Worm (Caenorhabditis elegans) whole organism, late embryonic: Measurements from ENCODE around the gene BE10.3.

Experiments
- K02D7.2 ChIP-seq: sonication (generic microtip); optimal IDR thresholded peaks from 2 replicates; lab custom pipeline; 2017; ENCODE audit warnings: mild to moderate bottlenecking, missing genetic modification characterization, missing compliant biosample characterization
- Y22D7AL.16 ChIP-seq: sonication (generic microtip); optimal IDR thresholded peaks from 2 replicates; lab custom pipeline; 2016; ENCODE audit warnings: missing genetic modification characterization, missing compliant biosample characterization
- elt-2 ChIP-seq: sonication (generic microtip); optimal IDR thresholded peaks from 2 replicates; lab custom pipeline; 2016; ENCODE audit warnings: missing genetic modification reagents, missing genetic modification characterization, missing compliant biosample characterization
- fax-1 ChIP-seq: sonication (generic microtip); optimal IDR thresholded peaks from 2 replicates; lab custom pipeline; 2016; ENCODE audit warnings: missing genotype, missing genetic modification characterization, missing compliant biosample characterization
- fkh-10 ChIP-seq: fragments of 150-350 bp; optimal IDR thresholded peaks from 2 replicates; lab custom pipeline; 2014; ENCODE audit warnings: missing biosample characterization, missing genetic modification reagents, missing genetic modification characterization
- pqm-1 ChIP-seq: sonication (generic microtip); optimal IDR thresholded peaks from 2 replicates; lab custom pipeline; 2016; ENCODE audit warnings: missing genetic modification characterization, missing compliant biosample characterization
- rnt-1 ChIP-seq: sonication (generic microtip); optimal IDR thresholded peaks from 2 replicates; lab custom pipeline; 2016; ENCODE audit warnings: missing genetic modification characterization, missing compliant biosample characterization
- sox-2 ChIP-seq: fragments of 200-800 bp; sonication (Bioruptor generic); IDR thresholded peaks from 2 replicates; pipeline ENCODE4 v1.3.6; 2022; ENCODE audit warnings: missing genetic modification reagents, missing genetic modification characterization, missing compliant biosample characterization
- sox-4 ChIP-seq: sonication (generic microtip); optimal IDR thresholded peaks from 2 replicates; lab custom pipeline; 2017; ENCODE audit warnings: mild to moderate bottlenecking, missing genetic modification characterization, inconsistent platforms, missing compliant biosample characterization

DNA sequence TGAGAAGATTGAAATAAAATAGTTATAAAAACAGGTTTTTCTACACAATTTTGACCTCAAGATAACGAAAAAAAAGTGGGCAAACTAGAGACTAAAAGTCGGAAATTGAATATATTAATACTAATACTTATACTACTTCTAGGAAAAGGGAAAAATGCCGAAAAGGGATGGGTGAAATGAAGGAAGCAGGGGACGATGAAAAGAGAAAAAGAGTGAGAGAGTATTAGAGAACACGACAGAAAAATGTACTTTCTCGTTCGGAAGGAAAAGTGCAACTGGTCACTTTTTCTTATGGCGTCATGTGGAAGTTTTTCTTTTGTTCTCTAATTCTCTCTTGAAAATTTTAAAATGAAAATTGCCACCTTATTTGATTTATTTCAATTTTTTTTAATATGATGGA lies 33.5 kb downstream of the BE10.3 start:
- TF ChIP-seq pqm-1 (tag; lab: Kevin White, UChicago) (no peak), sox-2 (no peak), fkh-10 (GFP tag; lab: Kevin White, UChicago) (no peak), sox-4 (tag; lab: Kevin White, UChicago) (no peak), fax-1 (tag; lab: Kevin White, UChicago) (no peak), elt-2 (tag; lab: Kevin White, UChicago) (no peak), Y22D7AL.16 (no peak), rnt-1 (no peak), K02D7.2 (tag; lab: Kevin White, UChicago) (no peak)
